Fruit fly (Drosophila melanogaster): ENCODE data around the gene CG34428.

Gene CG34428

dm6 chr3L:13021727-13022126, 39.8 kb upstream of the CG34428 start (continued):
- TF ChIP-seq CG7839 (tag; optimal IDR thresholded peaks at IDR 0.05) = peak; percentile 37
- no peak for TF ChIP-seq Mrtf (GFP tag; IDR thresholded peaks at IDR 0.05)
- TF ChIP-seq CG16815 (GFP tag; optimal IDR thresholded peaks at IDR 0.05) = no peak
- TF ChIP-seq Chrac-16 (GFP tag; optimal IDR thresholded peaks at IDR 0.05) = no peak
- TF ChIP-seq chm (GFP tag; IDR thresholded peaks at IDR 0.05) = no peak
- peak; percentile 7 for TF ChIP-seq PHDP (tag; optimal IDR thresholded peaks at IDR 0.05)
- TF ChIP-seq crol (GFP tag; IDR thresholded peaks at IDR 0.05) = no peak
- TF ChIP-seq CG15269 (tag; optimal IDR thresholded peaks at IDR 0.05) = peak; percentile 53
- no peak for TF ChIP-seq Deaf1 (tag; optimal IDR thresholded peaks at IDR 0.05)
- no peak for TF ChIP-seq CkIIα-i1 (GFP tag; IDR thresholded peaks at IDR 0.05)
- no peak for TF ChIP-seq D19A (tag; optimal IDR thresholded peaks at IDR 0.05)
- TF ChIP-seq bcd (GFP tag; optimal IDR thresholded peaks at IDR 0.05) = no peak
- TF ChIP-seq row (GFP tag; IDR thresholded peaks at IDR 0.05) = peak; percentile 27; the same call in 1 of the 3 replicates
- TF ChIP-seq CG3838 (GFP tag; optimal IDR thresholded peaks at IDR 0.05) = no peak
- no peak for TF ChIP-seq CG12659 (GFP tag; optimal IDR thresholded peaks at IDR 0.05)
- peak; percentile 35; the same call in 1 of the 2 replicates for TF ChIP-seq E2f1 (GFP tag; IDR thresholded peaks at IDR 0.05)
- no peak for TF ChIP-seq run (tag; optimal IDR thresholded peaks at IDR 0.05)
- no peak for TF ChIP-seq bbx (GFP tag; IDR thresholded peaks at IDR 0.05; ENCODE audit: partially characterized antibody)
- TF ChIP-seq bigmax (GFP tag; optimal IDR thresholded peaks at IDR 0.05) = no peak
- no peak for TF ChIP-seq Lim3 (GFP tag; IDR thresholded peaks at IDR 0.05)
- peak; percentile 27 for TF ChIP-seq NfI (GFP tag; optimal IDR thresholded peaks at IDR 0.05)
- no peak for TF ChIP-seq bab2 (GFP tag; optimal IDR thresholded peaks at IDR 0.05)
- no peak for TF ChIP-seq CG4360 (GFP tag; IDR thresholded peaks at IDR 0.05)
- no peak for TF ChIP-seq CG8478 (optimal IDR thresholded peaks at IDR 0.05)
- TF ChIP-seq CG3281 (GFP tag; optimal IDR thresholded peaks at IDR 0.05) = no peak
- TF ChIP-seq grn (GFP tag; optimal IDR thresholded peaks at IDR 0.05) = peak; percentile 40
- peak; percentile 47; the same call in 1 of the 2 replicates for TF ChIP-seq CG32532 (GFP tag; IDR thresholded peaks at IDR 0.05)
- no peak for TF ChIP-seq mld (GFP tag; IDR thresholded peaks at IDR 0.05; ENCODE audit: partially characterized antibody)
- TF ChIP-seq Dll (GFP tag; IDR thresholded peaks at IDR 0.05; ENCODE audit: partially characterized antibody) = no peak
- TF ChIP-seq Stat92E (GFP tag; optimal IDR thresholded peaks at IDR 0.05) = no peak
- TF ChIP-seq CG9215 (GFP tag; IDR thresholded peaks at IDR 0.05) = no peak
- TF ChIP-seq CG30020 (tag; optimal IDR thresholded peaks at IDR 0.05) = no peak
- TF ChIP-seq CG5245 (GFP tag; optimal IDR thresholded peaks at IDR 0.05) = no peak
- no peak for TF ChIP-seq NC2α (GFP tag; optimal IDR thresholded peaks at IDR 0.05)
- no peak for TF ChIP-seq dmrt11E (tag; optimal IDR thresholded peaks at IDR 0.05)
- no peak for TF ChIP-seq exex (tag; optimal IDR thresholded peaks at IDR 0.05)
- no peak for TF ChIP-seq peb (GFP tag; IDR thresholded peaks at IDR 0.05)
- no peak for TF ChIP-seq CG1602 (GFP tag; optimal IDR thresholded peaks at IDR 0.05)
- no peak for TF ChIP-seq Oaz (GFP tag; IDR thresholded peaks at IDR 0.05)
- no peak for TF ChIP-seq Ets65A (GFP tag)
- no peak for TF ChIP-seq odd (GFP tag; optimal IDR thresholded peaks at IDR 0.05)
- TF ChIP-seq Dek (tag; optimal IDR thresholded peaks at IDR 0.05) = no peak
- TF ChIP-seq croc (GFP tag; conservative IDR thresholded peaks at IDR 0.05) = no peak
- peak; percentile 25 for TF ChIP-seq lilli (GFP tag; optimal IDR thresholded peaks at IDR 0.05)
- TF ChIP-seq CG17361 (GFP tag; IDR thresholded peaks at IDR 0.05) = no peak
- TF ChIP-seq disco-r (GFP tag; optimal IDR thresholded peaks at IDR 0.05) = no peak
- peak; percentile 29 for TF ChIP-seq Fer1 (GFP tag; optimal IDR thresholded peaks at IDR 0.05)
- TF ChIP-seq CG12071 (GFP tag; optimal IDR thresholded peaks at IDR 0.05) = peak; percentile 3
- TF ChIP-seq CG10462 (GFP tag; optimal IDR thresholded peaks at IDR 0.05) = no peak
- TF ChIP-seq stc (GFP tag; IDR thresholded peaks at IDR 0.05) = no peak
- peak; percentile 11 for TF ChIP-seq CoRest (tag; optimal IDR thresholded peaks at IDR 0.05)
- TF ChIP-seq lab (GFP tag; optimal IDR thresholded peaks at IDR 0.05) = peak; percentile 30

Data from whole organism, embryonic.